Fruit fly (Drosophila melanogaster) whole organism, embryonic: Measurements from ENCODE around the gene CG15764.
A peak's percentile ranks its signal among the peaks of the same experiment; 100 is the strongest.

Experiments
- Bgb ChIP-seq: fragments of 200-800 bp; sonication (Bioruptor generic); IDR thresholded peaks from 2 replicates; pipeline ENCODE4 v1.3.6; 2022; ENCODE audit warnings: missing biosample characterization, missing genetic modification characterization; ENCODE audit not compliant: partially characterized antibody
- C15 ChIP-seq: fragments of 200-800 bp; sonication (Bioruptor generic); IDR thresholded peaks from 3 replicates; pipeline ENCODE4 v1.3.6; 2022; ENCODE audit warnings: missing biosample characterization, missing genetic modification characterization
- CG10274 ChIP-seq: fragments of 200-800 bp; sonication (Bioruptor generic); optimal IDR thresholded peaks from 3 replicates; lab custom pipeline; 2017; ENCODE audit warnings: missing biosample characterization, mild to moderate bottlenecking, missing genetic modification characterization
- CG10462 ChIP-seq: fragments of 200-800 bp; sonication (Bioruptor generic); optimal IDR thresholded peaks from 2 replicates; lab custom pipeline; 2016; ENCODE audit warnings: missing biosample characterization, missing genetic modification characterization
- CG11695 ChIP-seq: fragments of 200-800 bp; sonication (Bioruptor generic); IDR thresholded peaks from 3 replicates; pipeline ENCODE4 v1.3.6; 2022; ENCODE audit warnings: missing biosample characterization, missing genetic modification characterization
- CG13123 ChIP-seq: fragments of 200-800 bp; sonication (Bioruptor generic); optimal IDR thresholded peaks from 2 replicates; lab custom pipeline; 2016; ENCODE audit warnings: missing biosample characterization, missing genetic modification characterization
- CG14441 ChIP-seq: fragments of 200-800 bp; sonication (Bioruptor generic); IDR thresholded peaks from 2 replicates; pipeline ENCODE4 v1.3.6; 2022; ENCODE audit warnings: missing biosample characterization, missing genetic modification characterization
- CG17385 ChIP-seq: fragments of 200-800 bp; sonication (Bioruptor generic); optimal IDR thresholded peaks from 3 replicates; lab custom pipeline; 2018; ENCODE audit warnings: missing biosample characterization, mild to moderate bottlenecking, missing genetic modification characterization
- CG32772 ChIP-seq: fragments of 200-800 bp; sonication (Bioruptor generic); IDR thresholded peaks from 2 replicates; pipeline ENCODE4 v1.3.6; 2022; ENCODE audit warnings: missing biosample characterization, missing genetic modification characterization
- CG34422 ChIP-seq: fragments of 200-800 bp; sonication (Bioruptor generic); IDR thresholded peaks from 3 replicates; pipeline ENCODE4 v1.3.6; 2022; ENCODE audit warnings: missing biosample characterization, missing genetic modification characterization
- CG3726 ChIP-seq: fragments of 200-800 bp; sonication (Bioruptor generic); IDR thresholded peaks from 3 replicates; pipeline ENCODE4, ENCODE4 v1.3.6; 2022; ENCODE audit warnings: missing biosample characterization, missing genetic modification characterization
- CG4328 ChIP-seq: fragments of 200-800 bp; sonication (Bioruptor generic); optimal IDR thresholded peaks from 3 replicates; lab custom pipeline; 2017; ENCODE audit warnings: missing biosample characterization, missing genetic modification reagents, missing genetic modification characterization
- CG4617 ChIP-seq: fragments of 200-800 bp; sonication (Bioruptor generic); optimal IDR thresholded peaks from 3 replicates; lab custom pipeline; 2016; ENCODE audit warnings: missing biosample characterization, missing genetic modification characterization, borderline replicate concordance
- CG5180 ChIP-seq: fragments of 200-800 bp; sonication (Bioruptor generic); optimal IDR thresholded peaks from 3 replicates; lab custom pipeline; 2017; ENCODE audit warnings: missing biosample characterization, missing genetic modification characterization, mild to moderate bottlenecking, moderate library complexity, missing genetic modification reagents
- CG6765 ChIP-seq: fragments of 200-800 bp; sonication (Bioruptor generic); optimal IDR thresholded peaks from 3 replicates; lab custom pipeline; 2017; ENCODE audit warnings: missing biosample characterization, mild to moderate bottlenecking, missing genetic modification characterization
- CG7839 ChIP-seq: fragments of 200-800 bp; sonication (Bioruptor generic); optimal IDR thresholded peaks from 3 replicates; lab custom pipeline; 2018; ENCODE audit warnings: missing biosample characterization, mild to moderate bottlenecking, missing genetic modification characterization, moderate library complexity
- CG8924 ChIP-seq: fragments of 200-800 bp; optimal IDR thresholded peaks from 3 replicates; lab custom pipeline; 2019; ENCODE audit warnings: missing biosample characterization, mild to moderate bottlenecking, missing genetic modification characterization, moderate library complexity
- CG9215 ChIP-seq: fragments of 200-800 bp; sonication (Bioruptor generic); IDR thresholded peaks from 2 replicates; pipeline ENCODE4 v1.3.6; 2022; ENCODE audit warnings: missing biosample characterization, missing genetic modification characterization
- CG9932 ChIP-seq: fragments of 200-800 bp; sonication (Bioruptor generic); IDR thresholded peaks from 2 replicates; pipeline ENCODE4 v1.3.6; 2022; ENCODE audit warnings: missing biosample characterization, missing genetic modification characterization
- Deaf1 ChIP-seq: fragments of 200-800 bp; optimal IDR thresholded peaks from 3 replicates; lab custom pipeline; 2019; ENCODE audit warnings: missing biosample characterization, mild to moderate bottlenecking, missing genetic modification characterization, moderate library complexity
- GATAe ChIP-seq: fragments of 200-800 bp; sonication (Bioruptor generic); conservative IDR thresholded peaks from 2 replicates; pipeline ENCODE4 v1.3.6; 2022; ENCODE audit warnings: missing biosample characterization, missing genetic modification characterization
- Gsc ChIP-seq: fragments of 200-800 bp; sonication (Bioruptor generic); IDR thresholded peaks from 2 replicates; pipeline ENCODE4 v1.3.6; 2022; ENCODE audit warnings: missing biosample characterization, missing genetic modification characterization
- Jarid2 ChIP-seq: fragments of 200-800 bp; sonication (Bioruptor generic); optimal IDR thresholded peaks from 3 replicates; lab custom pipeline; 2017; ENCODE audit warnings: mild to moderate bottlenecking, missing biosample characterization, missing genetic modification reagents, missing genetic modification characterization
- MESR4 ChIP-seq: fragments of 200-800 bp; sonication (Bioruptor generic); optimal IDR thresholded peaks from 2 replicates; lab custom pipeline; 2018; ENCODE audit warnings: missing biosample characterization, mild to moderate bottlenecking, missing genetic modification characterization, moderate library complexity
- Nf-YA ChIP-seq: fragments of 200-800 bp; sonication (Bioruptor generic); IDR thresholded peaks from 2 replicates; pipeline ENCODE4 v1.3.6; 2022; ENCODE audit warnings: missing biosample characterization, missing genetic modification characterization
- PHDP ChIP-seq: fragments of 200-800 bp; sonication (Bioruptor generic); optimal IDR thresholded peaks from 3 replicates; lab custom pipeline; 2018; ENCODE audit warnings: missing biosample characterization, mild to moderate bottlenecking, missing genetic modification characterization, moderate library complexity
- ab ChIP-seq: fragments of 200-800 bp; sonication (Bioruptor generic); optimal IDR thresholded peaks from 2 replicates; lab custom pipeline; 2016; ENCODE audit warnings: missing biosample characterization, missing genetic modification characterization
- bsh ChIP-seq, 2 experiments: fragments of 200-800 bp; sonication (Bioruptor generic); optimal IDR thresholded peaks; 2 replicates each; lab custom pipeline; 2017 to 2018; ENCODE audit warnings: mild to moderate bottlenecking in 2 of 2, missing biosample characterization in 2 of 2, missing genetic modification characterization in 2 of 2, moderate library complexity in 1 of 2
- da ChIP-seq: fragments of 200-800 bp; sonication (Bioruptor generic); optimal IDR thresholded peaks from 2 replicates; lab custom pipeline; 2016; ENCODE audit warnings: missing biosample characterization, missing genetic modification characterization
- disco-r ChIP-seq: fragments of 200-800 bp; sonication (Bioruptor generic); optimal IDR thresholded peaks from 2 replicates; lab custom pipeline; 2016; ENCODE audit warnings: missing biosample characterization, missing genetic modification characterization
- exex ChIP-seq: fragments of 200-800 bp; sonication (Bioruptor generic); optimal IDR thresholded peaks from 4 replicates; lab custom pipeline; 2018; ENCODE audit warnings: missing biosample characterization, mild to moderate bottlenecking, missing genetic modification characterization, moderate library complexity
- ftz-f1 ChIP-seq: fragments of 200-800 bp; sonication (Bioruptor generic); optimal IDR thresholded peaks from 2 replicates; lab custom pipeline; 2016; ENCODE audit warnings: missing biosample characterization, missing genetic modification characterization
- gfzf ChIP-seq: fragments of 200-800 bp; sonication (Bioruptor generic); optimal IDR thresholded peaks from 2 replicates; lab custom pipeline; 2016; ENCODE audit warnings: missing biosample characterization, mild to moderate bottlenecking, missing genetic modification characterization, moderate library complexity
- grau ChIP-seq: fragments of 200-800 bp; optimal IDR thresholded peaks from 3 replicates; lab custom pipeline; 2019; ENCODE audit warnings: missing biosample characterization, mild to moderate bottlenecking, missing genetic modification characterization, moderate library complexity
- gsb-n ChIP-seq: fragments of 200-800 bp; sonication (Bioruptor generic); optimal IDR thresholded peaks from 3 replicates; lab custom pipeline; 2018; ENCODE audit warnings: missing biosample characterization, mild to moderate bottlenecking, missing genetic modification characterization
- h ChIP-seq: fragments of >200 bp; optimal IDR thresholded peaks from 2 replicates; lab custom pipeline; 2017
- hkb ChIP-seq, 2 experiments: fragments of 200-800 bp in 1 of 2; fragments of >200 bp in 1 of 2; sonication (Bioruptor generic) in 1 of 2; IDR thresholded peaks in 1 of 2; optimal IDR thresholded peaks in 1 of 2; 2 replicates each; pipeline versions ENCODE4 v1.3.6 to Lab custom; 2017 to 2022; ENCODE audit warnings: missing biosample characterization in 1 of 2, missing genetic modification characterization in 1 of 2
- hth ChIP-seq: fragments of >200 bp; optimal IDR thresholded peaks from 2 replicates; lab custom pipeline; 2017; ENCODE audit warnings: inconsistent platforms
- insv ChIP-seq, 2 experiments: fragments of 200-800 bp; sonication (Bioruptor generic); optimal IDR thresholded peaks; 3 replicates each; lab custom pipeline; 2016 to 2018; ENCODE audit warnings: missing biosample characterization in 2 of 2, missing genetic modification characterization in 2 of 2
- jing ChIP-seq: fragments of 200-800 bp; sonication (Bioruptor generic); optimal IDR thresholded peaks from 2 replicates; lab custom pipeline; 2018; ENCODE audit warnings: missing biosample characterization, mild to moderate bottlenecking, missing genetic modification characterization
- knrl ChIP-seq: fragments of 200-800 bp; sonication (Bioruptor generic); IDR thresholded peaks from 3 replicates; pipeline ENCODE4 v1.3.6; 2022; ENCODE audit warnings: missing biosample characterization, missing genetic modification characterization; ENCODE audit not compliant: partially characterized antibody
- odd ChIP-seq: fragments of 200-800 bp; sonication (Bioruptor generic); optimal IDR thresholded peaks from 2 replicates; lab custom pipeline; 2017; ENCODE audit warnings: missing biosample characterization, mild to moderate bottlenecking, missing genetic modification characterization
- org-1 ChIP-seq: fragments of 200-800 bp; sonication (Bioruptor generic); optimal IDR thresholded peaks from 2 replicates; lab custom pipeline; 2017; ENCODE audit warnings: missing biosample characterization, missing genetic modification characterization
- sc ChIP-seq, 3 experiments: fragments of >200 bp in 2 of 3; fragments of 200-800 bp in 1 of 3; sonication (Bioruptor generic) in 1 of 3; optimal IDR thresholded peaks; 2 replicates in 2 of 3; 3 replicates in 1 of 3; lab custom pipeline; 2017; ENCODE audit warnings: mild to moderate bottlenecking in 1 of 3, missing biosample characterization in 1 of 3, missing genetic modification characterization in 1 of 3, missing genetic modification reagents in 1 of 3
- sna ChIP-seq: fragments of 200-800 bp; sonication (Bioruptor generic); IDR thresholded peaks from 2 replicates; pipeline ENCODE4 v1.3.6; 2022; ENCODE audit warnings: missing biosample characterization, missing genetic modification characterization; ENCODE audit not compliant: partially characterized antibody
- sob ChIP-seq: fragments of 200-800 bp; sonication (Bioruptor generic); IDR thresholded peaks from 2 replicates; pipeline ENCODE4 v1.3.6; 2022; ENCODE audit warnings: missing biosample characterization, missing genetic modification characterization
- tin ChIP-seq: fragments of 200-800 bp; sonication (Bioruptor generic); optimal IDR thresholded peaks from 3 replicates; lab custom pipeline; 2016; ENCODE audit warnings: missing biosample characterization, missing genetic modification characterization
- tx ChIP-seq: fragments of 200-800 bp; sonication (Bioruptor generic); optimal IDR thresholded peaks from 2 replicates; lab custom pipeline; 2016; ENCODE audit warnings: missing biosample characterization, missing genetic modification characterization

CG15764 gene

dm6 chrX:5880139-5880924 is 11.4 kb downstream of the CG15764 start (continued):
- TF ChIP-seq MESR4 (GFP tag; lab: Kevin White, UChicago) = peak; percentile 8
- no peak for TF ChIP-seq hkb (optimal IDR thresholded peaks at IDR 0.05; lab: Kevin White, UChicago)
- TF ChIP-seq hkb (GFP tag; IDR thresholded peaks at IDR 0.05; lab: Robert Waterston, UW) = peak; percentile 38; the same call in 1 of the 2 replicates
- peak; percentile 39 for TF ChIP-seq exex (tag; lab: Kevin White, UChicago)
- 0 out of 3 replicates have a peak, but pooled peaks have one; percentile 34 for TF ChIP-seq CG11695 (GFP tag; lab: Robert Waterston, UW)
- no peak for TF ChIP-seq C15
- TF ChIP-seq CG4617 (GFP tag; lab: Kevin White, UChicago) = no peak
- TF ChIP-seq Nf-YA (GFP tag; lab: Robert Waterston, UW) = no peak
- peak; percentile 34 for TF ChIP-seq CG4328 (GFP tag; lab: Kevin White, UChicago)
- TF ChIP-seq CG9215 (GFP tag; lab: Robert Waterston, UW) = peak; percentile 19; the same call in 1 of the 2 replicates
- 0 out of 2 replicates have a peak, but pooled peaks have one; percentile 11 for TF ChIP-seq CG32772 (GFP tag; lab: Robert Waterston, UW)
- TF ChIP-seq ab (GFP tag; lab: Kevin White, UChicago) = no peak
- no peak for TF ChIP-seq gfzf (GFP tag; lab: Kevin White, UChicago)
- peak; percentile 31 for TF ChIP-seq CG13123
- TF ChIP-seq gsb-n (tag; lab: Kevin White, UChicago) = peak; percentile 25
- peak; percentile 37 for TF ChIP-seq CG17385 (GFP tag; lab: Kevin White, UChicago)
- TF ChIP-seq knrl = no peak
- no peak; the same call in 1 of the 2 replicates for TF ChIP-seq CG14441 (GFP tag; lab: Robert Waterston, UW)
- peak; percentile 57 for TF ChIP-seq CG9932 (GFP tag; lab: Robert Waterston, UW)
- no peak for TF ChIP-seq Jarid2 (GFP tag; lab: Kevin White, UChicago)
- no peak for TF ChIP-seq hth
- peak; percentile 9; the same call in 1 of the 3 replicates for TF ChIP-seq CG34422
- TF ChIP-seq jing (GFP tag; lab: Kevin White, UChicago) = no peak
- TF ChIP-seq Bgb (GFP tag; lab: Robert Waterston, UW) = no peak
- TF ChIP-seq CG7839 (tag; lab: Kevin White, UChicago) = peak; percentile 65
- TF ChIP-seq Gsc (GFP tag; lab: Robert Waterston, UW) = no peak
- no peak for TF ChIP-seq CG10462 (GFP tag; lab: Kevin White, UChicago)
- TF ChIP-seq disco-r (GFP tag; lab: Kevin White, UChicago) = no peak
- no peak for TF ChIP-seq CG3726 (GFP tag; lab: Robert Waterston, UW)
- TF ChIP-seq sna (GFP tag; lab: Robert Waterston, UW) = no peak
- no peak for TF ChIP-seq h (lab: Kevin White, UChicago)
- peak; percentile 50 for TF ChIP-seq PHDP (tag; lab: Kevin White, UChicago)
- peak; percentile 32 for TF ChIP-seq tin (GFP tag; lab: Kevin White, UChicago)
- TF ChIP-seq GATAe (GFP tag; lab: Robert Waterston, UW) = no peak
- peak; percentile 53 for TF ChIP-seq CG8924 (tag; lab: Kevin White, UChicago)
- TF ChIP-seq sc (optimal IDR thresholded peaks at IDR 0.05; lab: Kevin White, UChicago) = no peak
- TF ChIP-seq sc (GFP tag; optimal IDR thresholded peaks at IDR 0.05; lab: Kevin White, UChicago) = no peak
- peak; percentile 52 for TF ChIP-seq Deaf1 (tag; lab: Kevin White, UChicago)
- peak; percentile 48 for TF ChIP-seq org-1
- TF ChIP-seq bsh (GFP tag; optimal IDR thresholded peaks at IDR 0.05; lab: Kevin White, UChicago) = peak; percentile 52 to 61
- TF ChIP-seq CG6765 (GFP tag; lab: Kevin White, UChicago) = peak; percentile 30
- peak; percentile 98 for TF ChIP-seq grau (tag; lab: Kevin White, UChicago)
- no peak for TF ChIP-seq CG5180 (GFP tag; lab: Kevin White, UChicago)
- TF ChIP-seq sob (GFP tag; lab: Robert Waterston, UW) = peak; percentile 48; the same call in 1 of the 2 replicates
- TF ChIP-seq da (GFP tag; lab: Kevin White, UChicago) = no peak
- TF ChIP-seq ftz-f1 (GFP tag; lab: Kevin White, UChicago) = no peak
- TF ChIP-seq CG10274 = no peak
- no peak for TF ChIP-seq insv (GFP tag; optimal IDR thresholded peaks at IDR 0.05; lab: Kevin White, UChicago)
- peak; percentile 24 for TF ChIP-seq tx
- TF ChIP-seq odd (GFP tag; lab: Kevin White, UChicago) = peak; percentile 43
